Fruit fly (Drosophila melanogaster) whole organism, pupa: Measurements from ENCODE around the gene RpL26.

Experiments used
- CG10348 ChIP-seq: fragments of 200-800 bp; sonication (Bioruptor generic); IDR thresholded peaks from 2 replicates; pipeline ENCODE4 v1.3.6; 2022; ENCODE audit warnings: missing biosample characterization, missing genetic modification characterization
- CG12605 ChIP-seq: fragments of 200-800 bp; sonication (Bioruptor generic); IDR thresholded peaks from 2 replicates; pipeline ENCODE4 v1.3.6; 2022; ENCODE audit warnings: missing biosample characterization, missing genetic modification characterization
- CG13204 ChIP-seq: fragments of 200-800 bp; sonication (Bioruptor generic); optimal IDR thresholded peaks from 2 replicates; lab custom pipeline; 2018; ENCODE audit warnings: missing biosample characterization, mild to moderate bottlenecking, missing genetic modification characterization, moderate library complexity
- CG14655 ChIP-seq: fragments of 200-800 bp; sonication (Bioruptor generic); optimal IDR thresholded peaks from 3 replicates; lab custom pipeline; 2017; ENCODE audit warnings: mild to moderate bottlenecking, missing biosample characterization, missing genetic modification reagents, missing genetic modification characterization
- CG15710 ChIP-seq: fragments of 200-800 bp; sonication (Bioruptor generic); optimal IDR thresholded peaks from 2 replicates; lab custom pipeline; 2018; ENCODE audit warnings: missing biosample characterization, mild to moderate bottlenecking, missing genetic modification characterization, moderate library complexity
- CG17806 ChIP-seq: fragments of 200-800 bp; sonication (Bioruptor generic); optimal IDR thresholded peaks from 2 replicates; lab custom pipeline; 2018; ENCODE audit warnings: missing biosample characterization, mild to moderate bottlenecking, missing genetic modification characterization, moderate library complexity
- CG32121 ChIP-seq: fragments of 200-800 bp; sonication (Bioruptor generic); IDR thresholded peaks from 2 replicates; pipeline ENCODE4 v1.3.6; 2022; ENCODE audit warnings: missing biosample characterization, missing genetic modification characterization
- CG34367 ChIP-seq: fragments of 200-800 bp; sonication (Bioruptor generic); optimal IDR thresholded peaks from 2 replicates; lab custom pipeline; 2018; ENCODE audit warnings: missing biosample characterization, mild to moderate bottlenecking, missing genetic modification characterization
- CG4496 ChIP-seq: fragments of 200-800 bp; sonication (Bioruptor generic); IDR thresholded peaks from 3 replicates; pipeline ENCODE4 v1.3.6; 2022; ENCODE audit warnings: missing biosample characterization, missing genetic modification characterization
- CG8159 ChIP-seq: fragments of 200-800 bp; sonication (Bioruptor generic); optimal IDR thresholded peaks from 3 replicates; lab custom pipeline; 2018; ENCODE audit warnings: missing biosample characterization, mild to moderate bottlenecking, missing genetic modification characterization, moderate library complexity
- CG8301 ChIP-seq: fragments of 200-800 bp; sonication (Bioruptor generic); optimal IDR thresholded peaks from 2 replicates; lab custom pipeline; 2018; ENCODE audit warnings: missing biosample characterization, mild to moderate bottlenecking, missing genetic modification characterization
- CG9948 ChIP-seq: fragments of 200-800 bp; sonication (Bioruptor generic); optimal IDR thresholded peaks from 2 replicates; lab custom pipeline; 2018; ENCODE audit warnings: missing biosample characterization, mild to moderate bottlenecking, missing genetic modification characterization, moderate library complexity
- D1 ChIP-seq: fragments of 200-800 bp; sonication (Bioruptor generic); optimal IDR thresholded peaks from 2 replicates; lab custom pipeline; 2018; ENCODE audit warnings: missing biosample characterization, mild to moderate bottlenecking, missing genetic modification characterization, moderate library complexity
- EcR ChIP-seq: fragments of 200-800 bp; sonication (Bioruptor generic); optimal IDR thresholded peaks from 3 replicates; lab custom pipeline; 2019; ENCODE audit warnings: missing biosample characterization, missing genetic modification characterization, mild to moderate bottlenecking, moderate library complexity, missing genetic modification reagents
- Ets98B ChIP-seq: fragments of 200-800 bp; sonication (Bioruptor generic); IDR thresholded peaks from 2 replicates; pipeline ENCODE4 v1.3.6; 2022; ENCODE audit warnings: missing biosample characterization, missing genetic modification characterization
- Pif1A ChIP-seq: fragments of 200-800 bp; sonication (Bioruptor generic); optimal IDR thresholded peaks from 3 replicates; lab custom pipeline; 2016; ENCODE audit warnings: missing biosample characterization, missing genetic modification characterization
- Pif1B ChIP-seq: fragments of 200-800 bp; sonication (Bioruptor generic); optimal IDR thresholded peaks from 3 replicates; lab custom pipeline; 2016; ENCODE audit warnings: missing biosample characterization, missing genetic modification characterization
- Snoo ChIP-seq: fragments of 200-800 bp; sonication (Bioruptor generic); optimal IDR thresholded peaks from 3 replicates; lab custom pipeline; 2017; ENCODE audit warnings: missing biosample characterization, mild to moderate bottlenecking, missing genetic modification characterization, inconsistent platforms
- fd96Ca ChIP-seq: fragments of 200-800 bp; sonication (Bioruptor generic); IDR thresholded peaks from 3 replicates; pipeline ENCODE4 v1.3.6; 2022; ENCODE audit warnings: missing biosample characterization, missing genetic modification characterization
- gl ChIP-seq: fragments of 200-800 bp; sonication (Bioruptor generic); optimal IDR thresholded peaks from 2 replicates; lab custom pipeline; 2018; ENCODE audit warnings: missing biosample characterization, mild to moderate bottlenecking, missing genetic modification characterization
- rn ChIP-seq: fragments of 200-800 bp; sonication (Bioruptor generic); IDR thresholded peaks from 2 replicates; pipeline ENCODE4 v1.3.6; 2022; ENCODE audit warnings: missing biosample characterization, missing genetic modification characterization

RpL26 gene

dm6 chr3L:18872440-18872839, 26.2 kb upstream of the RpL26 start, which contains the start of the genes Rad9 and Uggt:
TSS of gene Rad9 (minus strand) at chr3L:18872553.
TSS of gene Uggt (plus strand) at chr3L:18872747.
- TF ChIP-seq Pif1B (GFP tag; lab: Kevin White, UChicago), result no peak
- TF ChIP-seq CG10348, result no peak
- TF ChIP-seq Ets98B, result no peak
- no peak for TF ChIP-seq CG14655
- no peak for TF ChIP-seq CG9948 (tag; lab: Kevin White, UChicago)
- no peak for TF ChIP-seq CG17806 (tag; lab: Kevin White, UChicago)
- no peak for TF ChIP-seq fd96Ca (GFP tag; lab: Robert Waterston, UW)
- no peak for TF ChIP-seq CG8301
- no peak for TF ChIP-seq CG32121 (GFP tag; lab: Robert Waterston, UW)
- no peak for TF ChIP-seq CG15710
- no peak for TF ChIP-seq CG13204 (GFP tag; lab: Kevin White, UChicago)
- no peak for TF ChIP-seq CG8159 (tag; lab: Kevin White, UChicago)
- TF ChIP-seq rn, result no peak
- no peak for TF ChIP-seq Pif1A
- no peak for TF ChIP-seq D1 (tag; lab: Kevin White, UChicago)
- TF ChIP-seq EcR, result no peak

DNA sequence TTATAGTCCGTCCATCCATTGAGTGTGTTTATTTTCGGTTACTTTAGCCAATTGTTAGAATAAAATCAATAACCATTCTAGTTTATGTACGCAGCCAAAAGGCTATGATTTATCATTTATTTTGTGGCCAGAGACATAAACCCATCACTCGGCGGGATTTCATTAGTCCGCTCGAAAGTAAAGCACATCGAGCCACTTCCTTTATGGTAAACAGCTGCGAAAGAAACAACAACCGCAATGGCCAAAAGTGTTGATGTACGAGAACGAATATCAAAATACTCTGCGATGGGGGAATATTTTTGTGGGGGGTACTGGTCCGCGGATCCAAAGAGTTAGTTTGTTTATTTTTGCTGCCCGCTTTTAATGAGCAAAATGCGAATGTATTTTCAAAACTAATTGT, 17.1 kb upstream of the RpL26 start:
- no peak for TF ChIP-seq CG15710
- no peak for TF ChIP-seq CG10348
- TF ChIP-seq EcR, result no peak
- TF ChIP-seq CG32121 (GFP tag; lab: Robert Waterston, UW), result no peak

DNA sequence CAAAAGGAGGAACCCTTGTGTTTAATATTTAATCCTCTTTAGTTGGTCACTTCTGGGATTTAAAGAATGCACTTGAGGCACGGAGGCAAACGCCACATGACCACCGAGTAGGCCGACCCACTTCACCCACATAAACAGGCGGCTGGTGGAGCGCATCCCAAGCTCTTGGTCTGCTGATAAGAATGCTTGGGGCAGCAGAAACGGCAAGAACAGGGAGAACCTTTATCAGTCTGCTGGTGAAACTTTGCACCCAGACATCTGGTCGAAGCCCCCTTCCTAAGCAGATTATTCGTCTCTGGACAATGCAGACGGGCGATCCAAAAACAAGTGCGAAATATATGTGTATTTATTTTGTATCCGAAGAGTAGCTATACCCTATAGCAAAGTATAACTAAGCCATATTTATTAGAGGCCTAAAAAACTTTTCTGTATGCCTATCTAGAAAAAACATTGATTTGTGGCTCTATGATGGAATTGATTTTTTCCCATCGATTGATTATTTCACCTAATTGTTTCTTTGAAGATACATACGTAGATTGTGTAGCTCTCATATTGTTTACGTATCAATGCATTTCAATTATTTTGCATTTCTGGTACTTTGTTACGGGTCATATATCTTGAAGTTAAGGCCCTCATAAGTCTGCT, 9.3 kb upstream of the RpL26 start:
- TF ChIP-seq CG17806 (tag; lab: Kevin White, UChicago), result peak; percentile 4
- peak; percentile 72 for TF ChIP-seq Ets98B
- TF ChIP-seq EcR, result peak; percentile 71
- peak; percentile 56 for TF ChIP-seq CG12605 (GFP tag; lab: Robert Waterston, UW)
- no peak for TF ChIP-seq CG34367 (tag; lab: Kevin White, UChicago)
- no peak for TF ChIP-seq CG10348
- peak; percentile 16 for TF ChIP-seq Snoo
- TF ChIP-seq rn, result no peak
- TF ChIP-seq CG8159 (tag; lab: Kevin White, UChicago), result peak; percentile 47
- peak; percentile 62 for TF ChIP-seq gl (tag; lab: Kevin White, UChicago)
- TF ChIP-seq D1 (tag; lab: Kevin White, UChicago), result no peak
- peak; percentile 36 for TF ChIP-seq CG14655
- TF ChIP-seq CG15710, result no peak
- peak; percentile 75; the same call in 2 of the 3 replicates for TF ChIP-seq CG4496 (GFP tag; lab: Robert Waterston, UW)
- no peak for TF ChIP-seq fd96Ca (GFP tag; lab: Robert Waterston, UW)
- no peak for TF ChIP-seq CG13204 (GFP tag; lab: Kevin White, UChicago)
- TF ChIP-seq Pif1A, result peak; percentile 19
- TF ChIP-seq CG9948 (tag; lab: Kevin White, UChicago), result no peak
- 0 out of 2 replicates have a peak, but pooled peaks have one; percentile 14 for TF ChIP-seq CG32121 (GFP tag; lab: Robert Waterston, UW)
- peak; percentile 26 for TF ChIP-seq CG8301
- no peak for TF ChIP-seq Pif1B (GFP tag; lab: Kevin White, UChicago)

DNA sequence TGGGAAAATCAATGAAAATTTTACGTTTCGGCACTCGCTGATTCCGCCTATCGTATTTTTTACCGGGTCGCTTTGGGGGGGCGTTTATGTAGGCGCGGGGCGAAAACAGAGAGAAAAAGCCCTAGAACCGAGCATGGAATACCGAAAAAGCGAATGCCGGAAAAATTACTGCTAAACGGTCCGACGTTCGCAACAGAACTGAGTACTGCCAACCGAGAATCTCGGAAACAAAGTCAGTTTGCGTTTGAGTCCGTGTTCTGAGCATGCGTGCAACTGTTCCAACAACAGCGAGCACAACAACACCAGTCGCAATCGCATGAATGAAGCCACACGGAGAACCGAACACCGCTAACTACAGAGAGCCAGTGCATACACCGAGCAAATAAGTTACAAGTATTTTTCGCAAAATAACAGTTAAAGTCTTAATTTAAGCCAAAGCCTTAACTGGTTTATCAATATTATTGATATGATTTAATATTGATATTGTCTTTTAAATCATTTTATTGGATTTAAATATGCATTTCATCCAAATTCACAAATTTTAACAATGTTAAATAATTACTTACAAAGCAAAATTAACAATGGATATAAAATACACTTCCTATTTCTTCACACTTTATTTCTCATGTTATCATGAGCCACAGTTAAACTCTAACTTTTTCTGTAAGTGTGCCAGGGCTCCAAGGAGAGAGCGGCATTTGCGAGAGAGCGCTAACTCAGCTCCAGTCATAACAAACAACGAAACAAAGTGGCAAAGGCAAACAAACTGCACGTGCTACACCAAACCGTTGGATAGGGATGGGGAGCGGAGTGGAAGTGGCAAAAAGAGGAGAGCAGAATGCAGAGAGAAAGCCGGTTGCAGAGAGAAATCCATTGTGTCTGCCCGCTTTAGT, 8.1 kb upstream of the RpL26 start, which contains the start of gene CG3961:
Gene CG3961, minus strand, starts transcription at position 201 of the 893 bp plus-strand sequence.
- peak; percentile 90 for TF ChIP-seq gl (tag; lab: Kevin White, UChicago)
- TF ChIP-seq EcR, result peak; percentile 70
- peak; percentile 96 for TF ChIP-seq Pif1B (GFP tag; lab: Kevin White, UChicago)
- TF ChIP-seq fd96Ca (GFP tag; lab: Robert Waterston, UW), result peak; percentile 65; the same call in 2 of the 3 replicates
- peak; percentile 94 for TF ChIP-seq CG13204 (GFP tag; lab: Kevin White, UChicago)
- TF ChIP-seq Ets98B, result peak; percentile 80
- TF ChIP-seq CG8159 (tag; lab: Kevin White, UChicago), result peak; percentile 98
- TF ChIP-seq CG4496 (GFP tag; lab: Robert Waterston, UW), result peak; percentile 88
- TF ChIP-seq CG17806 (tag; lab: Kevin White, UChicago), result peak; percentile 99
- TF ChIP-seq Snoo, result peak; percentile 99
- peak; percentile 69; the same call in 1 of the 2 replicates for TF ChIP-seq CG10348
- peak; percentile 99 for TF ChIP-seq CG34367 (tag; lab: Kevin White, UChicago)
- peak; percentile 98 for TF ChIP-seq D1 (tag; lab: Kevin White, UChicago)
- TF ChIP-seq rn, result peak; percentile 81
- TF ChIP-seq CG32121 (GFP tag; lab: Robert Waterston, UW), result peak; percentile 95
- peak; percentile 94 for TF ChIP-seq Pif1A
- TF ChIP-seq CG8301, result peak; percentile 99
- peak; percentile 99 for TF ChIP-seq CG15710
- peak; percentile 100 for TF ChIP-seq CG14655
- peak; percentile 81 for TF ChIP-seq CG12605 (GFP tag; lab: Robert Waterston, UW)
- TF ChIP-seq CG9948 (tag; lab: Kevin White, UChicago), result peak; percentile 99

DNA sequence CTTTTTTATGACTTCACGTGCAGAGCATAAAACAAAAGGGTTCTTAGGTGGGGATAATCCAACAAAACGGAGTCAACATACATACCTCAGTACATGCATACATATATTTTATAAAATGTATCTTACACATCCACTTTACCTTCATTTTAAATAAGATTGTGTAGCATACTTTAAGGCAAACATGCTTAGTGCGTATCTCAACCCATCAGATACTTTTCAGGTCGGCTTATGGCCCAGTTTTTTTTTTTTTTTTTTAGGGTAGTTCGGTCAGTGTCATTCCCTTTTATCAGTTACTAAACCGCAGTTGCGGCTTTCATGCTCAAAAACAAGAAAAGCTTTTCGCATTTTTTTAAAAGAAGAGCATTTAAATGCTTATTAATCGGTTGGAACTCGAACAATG, 6.7 kb upstream of the RpL26 start, which contains the start of gene NijB:
Gene NijB, plus strand, starts transcription at position 398 of the 400 bp plus-strand sequence.
- TF ChIP-seq Snoo, result no peak
- no peak for TF ChIP-seq CG14655
- TF ChIP-seq EcR, result peak; percentile 83

DNA sequence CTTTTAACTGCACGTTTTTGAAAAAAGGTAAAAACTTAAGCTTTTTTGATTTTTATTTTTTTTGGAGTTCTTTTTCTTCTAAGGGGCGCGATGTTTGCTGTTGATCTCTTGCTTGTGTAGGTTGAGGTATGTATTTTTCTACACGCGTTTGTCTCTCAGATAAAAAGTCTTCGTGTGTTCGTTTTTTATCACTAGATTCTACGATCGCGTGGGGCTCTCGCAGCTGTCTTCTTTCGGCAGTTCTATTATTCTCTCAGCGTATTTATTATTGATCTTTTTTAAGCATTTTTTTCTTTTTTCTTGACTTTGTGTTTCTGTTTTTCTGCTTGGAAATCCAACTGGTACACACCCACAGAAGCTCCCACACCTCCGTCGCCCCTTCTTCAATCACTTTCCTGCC, 3.6 kb upstream of the RpL26 start:
- TF ChIP-seq Pif1A, result no peak
- peak; percentile 46; the same call in 1 of the 2 replicates for TF ChIP-seq CG12605 (GFP tag; lab: Robert Waterston, UW)
- no peak for TF ChIP-seq CG10348
- TF ChIP-seq CG8301, result no peak
- TF ChIP-seq CG32121 (GFP tag; lab: Robert Waterston, UW), result peak; percentile 27; the same call in 1 of the 2 replicates
- peak; percentile 63; the same call in 1 of the 2 replicates for TF ChIP-seq Ets98B
- peak; percentile 77 for TF ChIP-seq CG4496 (GFP tag; lab: Robert Waterston, UW)
